Worm (Caenorhabditis elegans) whole organism, late embryonic: ENCODE data around the gene T24A6.20.
"Not testable (repeated sequence)": the region's sequence is repeated elsewhere in the genome, so short reads cannot be mapped to it uniquely, and the experiment has no call there.

Experiments
- C38D4.7 ChIP-seq: fragments of 200-800 bp; sonication (Bioruptor generic); optimal IDR thresholded peaks from 2 replicates; lab custom pipeline; 2018; ENCODE audit warnings: mild to moderate bottlenecking, missing genetic modification characterization, moderate library complexity, missing compliant biosample characterization
- K02D7.2 ChIP-seq: sonication (generic microtip); optimal IDR thresholded peaks from 2 replicates; lab custom pipeline; 2017; ENCODE audit warnings: mild to moderate bottlenecking, missing genetic modification characterization, missing compliant biosample characterization
- ceh-19 ChIP-seq: fragments of 200-800 bp; sonication (Bioruptor generic); optimal IDR thresholded peaks from 2 replicates; lab custom pipeline; 2018; ENCODE audit warnings: mild to moderate bottlenecking, missing genetic modification characterization, missing compliant biosample characterization
- ceh-22 ChIP-seq: sonication (generic microtip); optimal IDR thresholded peaks from 2 replicates; lab custom pipeline; 2017; ENCODE audit warnings: missing biosample characterization, missing genetic modification characterization
- ceh-24 ChIP-seq: sonication (generic microtip); optimal IDR thresholded peaks from 2 replicates; lab custom pipeline; 2016; ENCODE audit warnings: mild to moderate bottlenecking, missing genetic modification characterization, missing compliant biosample characterization
- ceh-31 ChIP-seq: sonication (generic microtip); optimal IDR thresholded peaks from 2 replicates; lab custom pipeline; 2016; ENCODE audit warnings: missing genetic modification characterization, missing compliant biosample characterization
- ceh-48 ChIP-seq: sonication (generic microtip); optimal IDR thresholded peaks from 2 replicates; lab custom pipeline; 2016; ENCODE audit warnings: missing genetic modification characterization, inconsistent platforms, missing compliant biosample characterization
- dmd-4 ChIP-seq: sonication (generic microtip); optimal IDR thresholded peaks from 2 replicates; lab custom pipeline; 2016; ENCODE audit warnings: borderline replicate concordance, missing genetic modification characterization, missing compliant biosample characterization
- dve-1 ChIP-seq: sonication (generic microtip); optimal IDR thresholded peaks from 2 replicates; lab custom pipeline; 2017; ENCODE audit warnings: antibody characterized with exemption, mild to moderate bottlenecking, missing genetic modification characterization, missing compliant biosample characterization
- elt-2 ChIP-seq: sonication (generic microtip); optimal IDR thresholded peaks from 2 replicates; lab custom pipeline; 2016; ENCODE audit warnings: missing genetic modification reagents, missing genetic modification characterization, missing compliant biosample characterization
- eyg-1 ChIP-seq: sonication (generic microtip); optimal IDR thresholded peaks from 2 replicates; lab custom pipeline; 2016; ENCODE audit warnings: missing genotype, missing genetic modification characterization, missing compliant biosample characterization
- fax-1 ChIP-seq: sonication (generic microtip); optimal IDR thresholded peaks from 2 replicates; lab custom pipeline; 2016; ENCODE audit warnings: missing genotype, missing genetic modification characterization, missing compliant biosample characterization
- gmeb-2 ChIP-seq: sonication (generic microtip); optimal IDR thresholded peaks from 2 replicates; lab custom pipeline; 2016; ENCODE audit warnings: missing genetic modification characterization, inconsistent platforms, missing compliant biosample characterization
- hlh-30 ChIP-seq: sonication (generic microtip); optimal IDR thresholded peaks from 2 replicates; lab custom pipeline; 2017; ENCODE audit warnings: antibody characterized with exemption, missing genetic modification characterization, missing compliant biosample characterization; ENCODE audit not compliant: insufficient read depth
- lin-11 ChIP-seq: fragments of 200-800 bp; sonication (Bioruptor generic); optimal IDR thresholded peaks from 2 replicates; lab custom pipeline; 2018; ENCODE audit warnings: mild to moderate bottlenecking, missing genetic modification characterization, missing compliant biosample characterization
- mec-3 ChIP-seq: sonication (generic microtip); optimal IDR thresholded peaks from 2 replicates; lab custom pipeline; 2016; ENCODE audit warnings: borderline replicate concordance, missing genetic modification characterization, missing compliant biosample characterization
- nfya-1 ChIP-seq: sonication (generic microtip); optimal IDR thresholded peaks from 2 replicates; lab custom pipeline; 2017; ENCODE audit warnings: missing genetic modification characterization, mild to moderate bottlenecking, missing compliant biosample characterization, antibody characterized with exemption, moderate library complexity
- nhr-232 ChIP-seq: sonication (generic microtip); optimal IDR thresholded peaks from 2 replicates; lab custom pipeline; 2016; ENCODE audit warnings: missing genetic modification characterization, missing compliant biosample characterization
- odd-2 ChIP-seq: sonication (generic microtip); optimal IDR thresholded peaks from 2 replicates; lab custom pipeline; 2017; ENCODE audit warnings: antibody characterized with exemption, mild to moderate bottlenecking, missing genetic modification characterization, missing compliant biosample characterization
- pag-3 ChIP-seq: sonication (generic microtip); optimal IDR thresholded peaks from 2 replicates; lab custom pipeline; 2016; ENCODE audit warnings: missing compliant biosample characterization, missing genetic modification characterization, borderline replicate concordance
- pat-9 ChIP-seq: fragments of 200-800 bp; sonication (Bioruptor generic); optimal IDR thresholded peaks from 2 replicates; lab custom pipeline; 2018; ENCODE audit warnings: mild to moderate bottlenecking, missing genetic modification characterization, moderate library complexity, missing compliant biosample characterization
- pha-4 ChIP-seq: fragments of 150-350 bp; optimal IDR thresholded peaks from 2 replicates; lab custom pipeline; 2018; ENCODE audit warnings: missing biosample characterization, missing genetic modification reagents, missing genetic modification characterization
- pros-1 ChIP-seq: fragments of 150-350 bp; optimal IDR thresholded peaks from 2 replicates; lab custom pipeline; 2014; ENCODE audit warnings: missing biosample characterization, missing genetic modification reagents, missing genetic modification characterization
- rnt-1 ChIP-seq: sonication (generic microtip); optimal IDR thresholded peaks from 2 replicates; lab custom pipeline; 2016; ENCODE audit warnings: missing genetic modification characterization, missing compliant biosample characterization
- syd-9 ChIP-seq: sonication (generic microtip); optimal IDR thresholded peaks from 2 replicates; lab custom pipeline; 2016; ENCODE audit warnings: mild to moderate bottlenecking, missing genetic modification characterization, moderate library complexity, missing compliant biosample characterization
- tbx-7 ChIP-seq: sonication (generic microtip); optimal IDR thresholded peaks from 2 replicates; lab custom pipeline; 2016; ENCODE audit warnings: missing genotype, missing genetic modification characterization, missing compliant biosample characterization
- ttx-3 ChIP-seq: sonication (generic microtip); optimal IDR thresholded peaks from 2 replicates; lab custom pipeline; 2016; ENCODE audit warnings: missing genetic modification reagents, missing genetic modification characterization, missing compliant biosample characterization
- unc-3 ChIP-seq, 2 experiments: fragments of 200-800 bp in 1 of 2; sonication (Bioruptor generic) in 1 of 2; sonication (generic microtip) in 1 of 2; conservative IDR thresholded peaks in 1 of 2; optimal IDR thresholded peaks in 1 of 2; 2 replicates each; pipeline versions ENCODE4 v1.3.6 to Lab custom; 2016 to 2022; ENCODE audit warnings: missing compliant biosample characterization in 2 of 2, missing genetic modification characterization in 2 of 2, missing genetic modification reagents in 1 of 2
- zip-5 ChIP-seq: sonication (generic microtip); optimal IDR thresholded peaks from 2 replicates; lab custom pipeline; 2016; ENCODE audit warnings: missing genetic modification characterization, missing compliant biosample characterization

T24A6.20 gene

DNA sequence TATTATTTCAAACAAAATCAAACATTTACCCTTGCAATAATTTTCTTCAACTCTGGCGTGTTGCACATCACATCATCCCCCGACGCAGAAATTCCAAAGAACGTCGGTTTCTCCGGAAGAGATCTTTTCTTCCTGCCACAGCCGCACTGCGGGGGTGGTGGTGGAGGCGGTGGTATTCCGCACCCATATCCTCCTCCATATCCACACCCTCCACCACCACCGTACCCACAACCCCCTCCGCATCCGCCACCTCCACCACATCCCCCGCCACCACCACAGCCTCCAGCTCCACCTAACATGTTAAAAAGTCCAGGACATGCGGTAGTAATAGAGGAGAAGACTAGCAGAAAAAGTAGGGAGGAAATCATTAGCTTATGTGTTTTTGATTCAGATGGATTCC is 1.9 kb downstream of the T24A6.20 start, which contains the start of gene grl-29:
Gene grl-29, minus strand, starts transcription at position 368 of the 400 bp plus-strand sequence.
- TF ChIP-seq nhr-232 (tag; lab: Kevin White, UChicago) (no peak), hlh-30 (no peak), lin-11 (tag; lab: Kevin White, UChicago) (no peak), fax-1 (tag; lab: Kevin White, UChicago) (no peak), unc-3 (GFP tag; conservative IDR thresholded peaks at IDR 0.05; lab: Robert Waterston, UW) (no peak), unc-3 (tag; optimal IDR thresholded peaks at IDR 0.05; lab: Kevin White, UChicago) (no peak), zip-5 (no peak), ttx-3 (tag; lab: Kevin White, UChicago) (no peak), pag-3 (no peak)

- TF ChIP-seq pat-9 (tag; lab: Kevin White, UChicago) (no peak), dmd-4 (tag; lab: Kevin White, UChicago) (no peak), K02D7.2 (no peak), C38D4.7 (no peak), hlh-30 (no peak)
- TF ChIP-seq, all 69 proteins: peak for 0
Observed at ce11 chrV:3555986-3556385, 3.1 kb downstream of the T24A6.20 start, which contains the start of gene grl-30. TSS of gene grl-30 (plus strand) at chrV:3556286.

ce11 chrV:3557422-3557821 is 4.5 kb downstream of the T24A6.20 start, which contains the start of gene grl-31:
TSS of gene grl-31 (minus strand) at chrV:3557778.
- TF ChIP-seq hlh-30 = no peak
- no peak for TF ChIP-seq ceh-22 (tag; lab: Kevin White, UChicago)
- no peak for TF ChIP-seq elt-2 (tag; lab: Kevin White, UChicago)
- no peak for TF ChIP-seq unc-3 (GFP tag; conservative IDR thresholded peaks at IDR 0.05; lab: Robert Waterston, UW)
- no peak for TF ChIP-seq unc-3 (tag; optimal IDR thresholded peaks at IDR 0.05; lab: Kevin White, UChicago)
- TF ChIP-seq gmeb-2 (tag; lab: Kevin White, UChicago) = no peak
- TF ChIP-seq pros-1 (tag; lab: Kevin White, UChicago) = no peak
- no peak for TF ChIP-seq syd-9
- TF ChIP-seq pha-4 (tag; lab: Kevin White, UChicago) = no peak
- TF ChIP-seq rnt-1 (tag; lab: Kevin White, UChicago) = no peak
- no peak for TF ChIP-seq ceh-31 (tag; lab: Kevin White, UChicago)
- TF ChIP-seq odd-2 (tag; lab: Kevin White, UChicago) = no peak
- no peak for TF ChIP-seq eyg-1 (tag; lab: Kevin White, UChicago)
- no peak for TF ChIP-seq mec-3 (tag; lab: Kevin White, UChicago)
- no peak for TF ChIP-seq ceh-48 (tag; lab: Kevin White, UChicago)
- no peak for TF ChIP-seq ceh-19 (GFP tag; lab: Kevin White, UChicago)
- no peak for TF ChIP-seq zip-5

- TF ChIP-seq ceh-31 (tag; lab: Kevin White, UChicago); tbx-7; nfya-1 (tag; lab: Kevin White, UChicago): not testable (repeated sequence)
Observed at ce11 chrV:3558744-3559143, 5.8 kb downstream of the T24A6.20 start, which contains the start of gene T24A6.1. TSS of gene T24A6.1 (plus strand) at chrV:3559044.

DNA sequence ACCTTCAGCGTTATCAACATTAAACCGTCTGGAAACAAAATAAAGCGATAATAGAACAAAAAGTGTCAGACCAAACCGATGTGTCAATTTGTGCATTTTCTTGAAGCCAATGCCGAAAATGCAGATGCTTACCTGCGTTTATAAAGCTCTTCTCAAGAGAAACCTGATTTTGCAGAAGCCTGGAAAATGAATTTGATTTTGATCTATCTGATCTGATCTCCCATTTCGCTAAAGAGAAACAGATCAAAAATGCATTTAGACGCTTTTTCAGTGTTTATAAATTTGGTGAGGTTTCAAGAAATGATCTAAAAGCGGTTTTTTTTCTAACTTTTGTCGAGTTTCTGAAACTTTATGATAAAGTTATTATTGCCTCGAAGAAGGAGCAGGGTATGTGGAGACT is 9.9 kb downstream of the T24A6.20 start, which contains the start of gene T24A6.16:
Gene T24A6.16, minus strand, starts transcription at position 101 of the 400 bp plus-strand sequence.
- not testable (repeated sequence) for TF ChIP-seq zip-5; K02D7.2; ceh-24 (tag; lab: Kevin White, UChicago)

ce11 chrV:3564335-3564734 is 11.4 kb downstream of the T24A6.20 start, which contains the start of gene T24A6.17:
TSS of gene T24A6.17 (minus strand) at chrV:3564435.
- TF ChIP-seq fax-1, dve-1, nfya-1 (tag; lab: Kevin White, UChicago): not testable (repeated sequence)
